Worm (Caenorhabditis elegans) whole organism, mixed stage, embryonic: Measurements from ENCODE around the gene C56A3.4.

ENCODE experiments used
- M03D4.4 ChIP-seq: sonication (generic microtip); optimal IDR thresholded peaks from 2 replicates; lab custom pipeline; 2017; ENCODE audit warnings: mild to moderate bottlenecking, missing genetic modification characterization, missing compliant biosample characterization
- bed-3 ChIP-seq: fragments of 200-800 bp; sonication (Bioruptor generic); optimal IDR thresholded peaks from 3 replicates; lab custom pipeline; 2018; ENCODE audit warnings: mild to moderate bottlenecking, missing genetic modification characterization, moderate library complexity, missing compliant biosample characterization
- ceh-39 ChIP-seq: fragments of 150-350 bp; optimal IDR thresholded peaks from 2 replicates; lab custom pipeline; 2014; ENCODE audit warnings: missing biosample characterization, missing genetic modification characterization
- ceh-43 ChIP-seq: fragments of 200-800 bp; sonication (Bioruptor generic); optimal IDR thresholded peaks from 2 replicates; lab custom pipeline; 2018; ENCODE audit warnings: mild to moderate bottlenecking, missing genetic modification characterization, moderate library complexity, missing compliant biosample characterization
- ceh-83 ChIP-seq: fragments of 200-800 bp; sonication (Bioruptor generic); optimal IDR thresholded peaks from 2 replicates; lab custom pipeline; 2018; ENCODE audit warnings: mild to moderate bottlenecking, missing genetic modification characterization, missing compliant biosample characterization
- ces-1 ChIP-seq: fragments of 150-350 bp; optimal IDR thresholded peaks from 2 replicates; lab custom pipeline; 2014; ENCODE audit warnings: missing biosample characterization, missing genetic modification reagents, missing genetic modification characterization
- cnd-1 ChIP-seq: fragments of 200-800 bp; sonication (Bioruptor generic); optimal IDR thresholded peaks from 2 replicates; lab custom pipeline; 2018; ENCODE audit warnings: mild to moderate bottlenecking, missing genetic modification characterization, missing compliant biosample characterization
- drap-1 ChIP-seq: fragments of 200-800 bp; sonication (Bioruptor generic); optimal IDR thresholded peaks from 3 replicates; lab custom pipeline; 2018; ENCODE audit warnings: mild to moderate bottlenecking, missing genetic modification characterization, missing compliant biosample characterization
- elt-1 ChIP-seq: sonication (generic microtip); optimal IDR thresholded peaks from 2 replicates; lab custom pipeline; 2017; ENCODE audit warnings: missing genetic modification characterization, mild to moderate bottlenecking, missing compliant biosample characterization, antibody characterized with exemption, moderate library complexity, borderline replicate concordance; ENCODE audit not compliant: insufficient read depth
- elt-3 ChIP-seq: fragments of 150-350 bp; optimal IDR thresholded peaks from 2 replicates; lab custom pipeline; 2014; ENCODE audit warnings: missing biosample characterization, missing genetic modification characterization
- flh-1 ChIP-seq: fragments of 200-800 bp; sonication (Bioruptor generic); optimal IDR thresholded peaks from 2 replicates; lab custom pipeline; 2018; ENCODE audit warnings: mild to moderate bottlenecking, missing genetic modification characterization, moderate library complexity, missing compliant biosample characterization
- ham-2 ChIP-seq: fragments of 200-800 bp; sonication (Bioruptor generic); optimal IDR thresholded peaks from 2 replicates; lab custom pipeline; 2018; ENCODE audit warnings: mild to moderate bottlenecking, missing genetic modification characterization, missing compliant biosample characterization
- hlh-1 ChIP-seq: fragments of 150-350 bp; optimal IDR thresholded peaks from 2 replicates; lab custom pipeline; 2014; ENCODE audit warnings: missing biosample characterization, missing genetic modification reagents, missing genetic modification characterization
- lin-13 ChIP-seq: fragments of 150-350 bp; optimal IDR thresholded peaks from 2 replicates; lab custom pipeline; 2014; ENCODE audit warnings: missing biosample characterization, missing genetic modification characterization
- mab-5 ChIP-seq: fragments of 150-350 bp; optimal IDR thresholded peaks from 2 replicates; lab custom pipeline; 2014; ENCODE audit warnings: missing biosample characterization, missing genetic modification characterization
- mep-1 ChIP-seq: fragments of 150-350 bp; optimal IDR thresholded peaks from 2 replicates; lab custom pipeline; 2017; ENCODE audit warnings: missing biosample characterization, missing genetic modification reagents, missing genetic modification characterization, inconsistent platforms
- mls-2 ChIP-seq: sonication (generic microtip); optimal IDR thresholded peaks from 2 replicates; lab custom pipeline; 2016; ENCODE audit warnings: mild to moderate bottlenecking, missing genetic modification characterization, moderate library complexity, missing compliant biosample characterization
- nhr-12 ChIP-seq: fragments of 150-350 bp; optimal IDR thresholded peaks from 2 replicates; lab custom pipeline; 2014; ENCODE audit warnings: missing biosample characterization, missing genetic modification characterization
- nhr-237 ChIP-seq: fragments of 150-350 bp; optimal IDR thresholded peaks from 2 replicates; lab custom pipeline; 2014; ENCODE audit warnings: missing biosample characterization, missing genetic modification characterization
- nhr-28 ChIP-seq: fragments of 150-350 bp; optimal IDR thresholded peaks from 2 replicates; lab custom pipeline; 2014; ENCODE audit warnings: missing biosample characterization, missing genetic modification characterization
- nhr-76 ChIP-seq: sonication (generic microtip); optimal IDR thresholded peaks from 2 replicates; lab custom pipeline; 2017; ENCODE audit warnings: missing biosample characterization, missing genetic modification characterization
- snpc-4 ChIP-seq: fragments of 150-350 bp; optimal IDR thresholded peaks from 2 replicates; lab custom pipeline; 2014; ENCODE audit warnings: missing biosample characterization, missing genetic modification characterization
- sptf-1 ChIP-seq: sonication (generic microtip); optimal IDR thresholded peaks from 2 replicates; lab custom pipeline; 2017; ENCODE audit warnings: mild to moderate bottlenecking, missing genetic modification characterization, moderate library complexity, missing compliant biosample characterization
- tbx-8 ChIP-seq: fragments of 200-800 bp; sonication (Bioruptor generic); optimal IDR thresholded peaks from 2 replicates; lab custom pipeline; 2018; ENCODE audit warnings: mild to moderate bottlenecking, missing genetic modification characterization, moderate library complexity, missing compliant biosample characterization
- unc-120 ChIP-seq: sonication (generic microtip); optimal IDR thresholded peaks from 2 replicates; lab custom pipeline; 2017; ENCODE audit warnings: missing genetic modification characterization, missing compliant biosample characterization; ENCODE audit not compliant: poor library complexity, severe bottlenecking
- unc-39 ChIP-seq: fragments of 150-350 bp; optimal IDR thresholded peaks from 2 replicates; lab custom pipeline; 2014; ENCODE audit warnings: missing biosample characterization, missing genetic modification characterization
- unc-62 ChIP-seq: fragments of 150-350 bp; optimal IDR thresholded peaks from 2 replicates; lab custom pipeline; 2014; ENCODE audit warnings: missing biosample characterization, missing genetic modification reagents, missing genetic modification characterization
- zip-8 ChIP-seq: fragments of 150-350 bp; optimal IDR thresholded peaks from 2 replicates; lab custom pipeline; 2014; ENCODE audit warnings: missing biosample characterization, missing genetic modification characterization
- ztf-11 ChIP-seq: fragments of 150-350 bp; optimal IDR thresholded peaks from 2 replicates; lab custom pipeline; 2014; ENCODE audit warnings: missing biosample characterization, missing genetic modification characterization

Gene C56A3.4

ce11 chrV:13556297-13556696, 4.7 kb upstream of the C56A3.4 start, which contains the start of gene C56A3.6:
Gene C56A3.6, minus strand, starts transcription at chrV:13556397.
- TF ChIP-seq elt-3 (tag; lab: Kevin White, UChicago), result no peak
- peak; percentile 16 for TF ChIP-seq hlh-1
- TF ChIP-seq, all 35 proteins: peak for 1

- peak; percentile 57 for TF ChIP-seq ces-1
- TF ChIP-seq snpc-4, result no peak
Observed at ce11 chrV:13536058-13536579, 15.4 kb downstream of the C56A3.4 start, which contains the start of gene frpr-5. Gene frpr-5, minus strand, starts transcription at chrV:13536108.

ce11 chrV:13532469-13532868, 19.1 kb downstream of the C56A3.4 start:
- no peak for TF ChIP-seq unc-39 (tag; lab: Kevin White, UChicago)
- TF ChIP-seq ham-2 (GFP tag; lab: Kevin White, UChicago), result no peak
- TF ChIP-seq lin-13 (tag; lab: Kevin White, UChicago), result no peak
- no peak for TF ChIP-seq unc-62 (GFP tag; lab: Kevin White, UChicago)
- no peak for TF ChIP-seq flh-1 (GFP tag; lab: Kevin White, UChicago)
- TF ChIP-seq ceh-83 (GFP tag; lab: Kevin White, UChicago), result no peak
- no peak for TF ChIP-seq tbx-8 (GFP tag; lab: Kevin White, UChicago)
- no peak for TF ChIP-seq zip-8 (tag; lab: Kevin White, UChicago)
- TF ChIP-seq ceh-39 (tag; lab: Kevin White, UChicago), result no peak
- no peak for TF ChIP-seq drap-1
- TF ChIP-seq ceh-43 (GFP tag; lab: Kevin White, UChicago), result no peak
- TF ChIP-seq unc-120 (tag; lab: Kevin White, UChicago), result no peak
- no peak for TF ChIP-seq elt-1 (tag; lab: Kevin White, UChicago)
- TF ChIP-seq M03D4.4 (tag; lab: Kevin White, UChicago), result no peak
- no peak for TF ChIP-seq mab-5
- TF ChIP-seq, all 35 proteins: peak for 0

ce11 chrV:13530698-13531097, 20.9 kb downstream of the C56A3.4 start, which contains the start of gene ttr-44:
Gene ttr-44, minus strand, starts transcription at chrV:13530744.
- no peak for TF ChIP-seq nhr-12 (tag; lab: Kevin White, UChicago)
- TF ChIP-seq nhr-76 (tag; lab: Kevin White, UChicago), result no peak
- TF ChIP-seq lin-13 (tag; lab: Kevin White, UChicago), result no peak
- no peak for TF ChIP-seq nhr-28
- TF ChIP-seq ceh-83 (GFP tag; lab: Kevin White, UChicago), result no peak
- no peak for TF ChIP-seq hlh-1
- TF ChIP-seq ceh-39 (tag; lab: Kevin White, UChicago), result no peak
- TF ChIP-seq M03D4.4 (tag; lab: Kevin White, UChicago), result no peak
- TF ChIP-seq zip-8 (tag; lab: Kevin White, UChicago), result no peak
- no peak for TF ChIP-seq unc-39 (tag; lab: Kevin White, UChicago)
- no peak for TF ChIP-seq sptf-1 (tag; lab: Kevin White, UChicago)

ce11 chrV:13529165-13529564, 22.4 kb downstream of the C56A3.4 start:
- no peak for TF ChIP-seq nhr-12 (tag; lab: Kevin White, UChicago)
- no peak for TF ChIP-seq unc-120 (tag; lab: Kevin White, UChicago)
- no peak for TF ChIP-seq mls-2 (tag; lab: Kevin White, UChicago)
- TF ChIP-seq ham-2 (GFP tag; lab: Kevin White, UChicago), result no peak
- TF ChIP-seq unc-62 (GFP tag; lab: Kevin White, UChicago), result no peak
- TF ChIP-seq mab-5, result no peak
- no peak for TF ChIP-seq ztf-11 (tag; lab: Kevin White, UChicago)
- TF ChIP-seq nhr-237, result no peak
- TF ChIP-seq bed-3 (GFP tag; lab: Kevin White, UChicago), result no peak
- no peak for TF ChIP-seq cnd-1 (tag; lab: Kevin White, UChicago)
- TF ChIP-seq flh-1 (GFP tag; lab: Kevin White, UChicago), result no peak
- TF ChIP-seq drap-1, result no peak
- TF ChIP-seq nhr-76 (tag; lab: Kevin White, UChicago), result no peak
- no peak for TF ChIP-seq elt-1 (tag; lab: Kevin White, UChicago)
- no peak for TF ChIP-seq M03D4.4 (tag; lab: Kevin White, UChicago)

- TF ChIP-seq unc-120 (tag; lab: Kevin White, UChicago) (no peak), ceh-39 (tag; lab: Kevin White, UChicago) (no peak), tbx-8 (GFP tag; lab: Kevin White, UChicago) (no peak), elt-3 (tag; lab: Kevin White, UChicago) (no peak), zip-8 (tag; lab: Kevin White, UChicago) (no peak), mep-1 (tag; lab: Kevin White, UChicago) (no peak), flh-1 (GFP tag; lab: Kevin White, UChicago) (no peak), unc-39 (tag; lab: Kevin White, UChicago) (no peak), elt-1 (tag; lab: Kevin White, UChicago) (no peak), cnd-1 (tag; lab: Kevin White, UChicago) (no peak), snpc-4 (no peak), mab-5 (no peak), nhr-237 (no peak), M03D4.4 (tag; lab: Kevin White, UChicago) (no peak), nhr-28 (no peak)
- TF ChIP-seq, all 35 proteins: peak for 0
Observed at ce11 chrV:13523194-13523593, 28.4 kb downstream of the C56A3.4 start, which contains the start of gene R11G10.3. Gene R11G10.3, plus strand, starts transcription at chrV:13523494.
